Fruit fly (Drosophila melanogaster): Measurements from ENCODE around the gene CG31131.
"Not testable (repeated sequence)": the region's sequence is repeated elsewhere in the genome, so short reads cannot be mapped to it uniquely, and the experiment has no call there.

DNA sequence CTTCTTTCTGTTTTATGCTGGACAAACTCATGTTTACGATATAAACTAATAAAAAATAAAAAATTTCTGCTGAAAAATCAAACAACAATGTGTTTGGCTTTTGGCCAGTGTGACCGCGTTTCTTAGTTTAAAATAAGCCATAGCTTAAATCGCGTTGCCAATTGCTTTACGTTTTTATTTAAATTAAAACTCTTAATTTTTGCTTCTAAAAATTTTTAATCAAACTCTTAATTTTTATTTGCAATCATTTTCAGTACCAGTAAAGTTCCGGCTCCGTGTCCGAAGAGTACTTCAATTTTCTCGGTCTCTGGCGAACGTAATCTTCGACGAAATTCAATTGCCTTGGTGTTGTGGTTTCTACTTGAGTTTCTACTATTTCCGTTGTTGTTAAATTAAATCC, 3.9 kb downstream of the CG31131 start, which contains the start of the genes CG42487 and CG4884:
- not testable (repeated sequence) for TF ChIP-seq psq, h (optimal IDR thresholded peaks at IDR 0.05)
